Worm (Caenorhabditis elegans): ENCODE results near the gene arrd-12.

The arrd-12 gene

ce11 chrII:13739423-13739822 lies 26.6 kb upstream of the arrd-12 start:
- peak; percentile 11 to 13 for TF ChIP-seq efl-1 (optimal IDR thresholded peaks at IDR 0.05)
- TF ChIP-seq efl-1 (GFP tag; optimal IDR thresholded peaks at IDR 0.05 in 1 of 2) = no peak
- no peak for TF ChIP-seq nhr-237 (tag; optimal IDR thresholded peaks at IDR 0.05)
- no peak for TF ChIP-seq ztf-11 (tag; optimal IDR thresholded peaks at IDR 0.05)
- no peak for TF ChIP-seq skn-1 (tag; optimal IDR thresholded peaks at IDR 0.05)
- peak; percentile 42 for TF ChIP-seq mep-1 (tag; optimal IDR thresholded peaks at IDR 0.05)
- no peak for TF ChIP-seq nhr-11 (tag; optimal IDR thresholded peaks at IDR 0.05)
- peak in 1 of 2 experiments; percentile 34 for TF ChIP-seq lsy-2 (tag; optimal IDR thresholded peaks at IDR 0.05)
- no peak for TF ChIP-seq ets-5 (GFP tag; IDR thresholded peaks at IDR 0.05)
- TF ChIP-seq egl-13 (tag; optimal IDR thresholded peaks at IDR 0.05) = no peak
- TF ChIP-seq nhr-77 (tag; optimal IDR thresholded peaks at IDR 0.05) = peak; percentile 29
- no peak for TF ChIP-seq blmp-1 (tag; optimal IDR thresholded peaks at IDR 0.05)
- TF ChIP-seq zag-1 (tag; optimal IDR thresholded peaks at IDR 0.05) = no peak
- TF ChIP-seq nhr-85 (tag) = peak; percentile 11
- peak; percentile 2 to 17 for TF ChIP-seq lin-35 (GFP tag; optimal IDR thresholded peaks at IDR 0.05)
- TF ChIP-seq nhr-90 (tag; optimal IDR thresholded peaks at IDR 0.05; ENCODE audit: poor library complexity) = no peak
- peak; percentile 0 for TF ChIP-seq unc-130 (tag; optimal IDR thresholded peaks at IDR 0.05)
- TF ChIP-seq fos-1 (tag; optimal IDR thresholded peaks at IDR 0.05) = no peak
- no peak for TF ChIP-seq irx-1 (tag; optimal IDR thresholded peaks at IDR 0.05)
- no peak for TF ChIP-seq pax-3 (tag; optimal IDR thresholded peaks at IDR 0.05)
- peak in 1 of 3 experiments; percentile 16 for TF ChIP-seq dpl-1 (GFP tag; optimal IDR thresholded peaks at IDR 0.05)

ce11 chrII:13741449-13741848 lies 24.6 kb upstream of the arrd-12 start, which contains the start of gene mig-14:
TSS of gene mig-14 (plus strand) at chrII:13741738.
- TF ChIP-seq lin-39 (tag; optimal IDR thresholded peaks at IDR 0.05) = no peak
- peak; percentile 55 for TF ChIP-seq dsc-1 (tag; optimal IDR thresholded peaks at IDR 0.05)
- no peak for TF ChIP-seq nhr-76 (tag; optimal IDR thresholded peaks at IDR 0.05)
- peak; percentile 7 for TF ChIP-seq xbp-1 (tag; optimal IDR thresholded peaks at IDR 0.05)

- TF ChIP-seq snu-23 (GFP tag; optimal IDR thresholded peaks at IDR 0.05) (no peak), efl-1 (optimal IDR thresholded peaks at IDR 0.05) (no peak), efl-1 (GFP tag; optimal IDR thresholded peaks at IDR 0.05 in 1 of 2) (peak in 1 of 2 experiments; percentile 76)
Measured at ce11 chrII:13750128-13750527, 15.9 kb upstream of the arrd-12 start.

ce11 chrII:13751030-13751429 lies 15.0 kb upstream of the arrd-12 start:
- TF ChIP-seq snu-23 (GFP tag; optimal IDR thresholded peaks at IDR 0.05) = peak; percentile 43
- TF ChIP-seq lin-35 (GFP tag; optimal IDR thresholded peaks at IDR 0.05) = peak in 1 of 2 experiments; percentile 31
- no peak for TF ChIP-seq elt-2 (tag; optimal IDR thresholded peaks at IDR 0.05)
- TF ChIP-seq nhr-71 (tag; optimal IDR thresholded peaks at IDR 0.05) = no peak
- TF ChIP-seq ceh-8 (GFP tag; optimal IDR thresholded peaks at IDR 0.05) = no peak
- peak in 1 of 2 experiments; percentile 13 for TF ChIP-seq mdl-1 (tag; optimal IDR thresholded peaks at IDR 0.05)
- no peak for TF ChIP-seq egl-27 (tag; optimal IDR thresholded peaks at IDR 0.05)
- TF ChIP-seq unc-130 (tag; optimal IDR thresholded peaks at IDR 0.05) = no peak
- peak in 2 of 6 experiments; percentile 11 to 41 for TF ChIP-seq elt-3 (tag; optimal IDR thresholded peaks at IDR 0.05)
- peak; percentile 29 for TF ChIP-seq dsc-1 (tag; optimal IDR thresholded peaks at IDR 0.05)
- TF ChIP-seq blmp-1 (tag; optimal IDR thresholded peaks at IDR 0.05) = peak; percentile 65
- no peak for TF ChIP-seq nhr-11 (tag; optimal IDR thresholded peaks at IDR 0.05)
- peak; percentile 84 for TF ChIP-seq nhr-85 (tag)
- TF ChIP-seq efl-1 (optimal IDR thresholded peaks at IDR 0.05) = no peak
- TF ChIP-seq efl-1 (GFP tag; optimal IDR thresholded peaks at IDR 0.05 in 1 of 2) = peak in 1 of 2 experiments; percentile 90
- TF ChIP-seq nhr-20 (tag; optimal IDR thresholded peaks at IDR 0.05) = peak; percentile 47
- peak in 1 of 2 experiments; percentile 9 for TF ChIP-seq lsy-2 (tag; optimal IDR thresholded peaks at IDR 0.05)

- no peak for TF ChIP-seq aly-2 (tag; optimal IDR thresholded peaks at IDR 0.05)
- TF ChIP-seq unc-62 (GFP tag; optimal IDR thresholded peaks at IDR 0.05) = no peak
- TF ChIP-seq fkh-10 (GFP tag; optimal IDR thresholded peaks at IDR 0.05) = no peak
Measured at ce11 chrII:13752016-13752415, 14.0 kb upstream of the arrd-12 start, which contains the start of gene arrd-14. TSS of gene arrd-14 (plus strand) at chrII:13752316.

Measured in whole organism, L1 larva.